Worm (Caenorhabditis elegans): ENCODE data around the gene clec-70.

ce11 chrIV:3899719-3900554 is 32.6 kb upstream of the clec-70 start, which contains the start of gene srz-62:
- TF ChIP-seq tbx-37 (GFP tag; conservative IDR thresholded peaks at IDR 0.05) (no peak), B0310.2 (tag; optimal IDR thresholded peaks at IDR 0.05) (no peak), flt-1 (GFP tag; IDR thresholded peaks at IDR 0.05) (no peak), ceh-36 (tag; optimal IDR thresholded peaks at IDR 0.05) (no peak), hnd-1 (tag; optimal IDR thresholded peaks at IDR 0.05) (no peak), ama-1 (optimal IDR thresholded peaks at IDR 0.05) (no peak), ceh-13 (GFP tag; optimal IDR thresholded peaks at IDR 0.05) (no peak), hmg-4 (GFP tag; optimal IDR thresholded peaks at IDR 0.05) (no peak), F13C5.2 (tag; optimal IDR thresholded peaks at IDR 0.05) (no peak), hmbx-1 (tag; optimal IDR thresholded peaks at IDR 0.05) (no peak), scrt-1 (GFP tag; IDR thresholded peaks at IDR 0.05) (no peak)
